Worm (Caenorhabditis elegans) whole organism, L4 larva: ENCODE measurements around the gene gck-4.

Source experiments
- T26A8.4 ChIP-seq: fragments of 200-800 bp; sonication (Bioruptor generic); IDR thresholded peaks from 2 replicates; pipeline ENCODE4 v1.3.6; 2022; ENCODE audit warnings: missing genetic modification characterization, missing compliant biosample characterization
- aly-2 ChIP-seq: sonication (generic microtip); optimal IDR thresholded peaks from 2 replicates; lab custom pipeline; 2018; ENCODE audit warnings: missing biosample characterization, missing genetic modification characterization
- ceh-28 ChIP-seq: fragments of 150-350 bp; optimal IDR thresholded peaks from 2 replicates; lab custom pipeline; 2014; ENCODE audit warnings: missing biosample characterization, missing genetic modification reagents, missing genetic modification characterization
- dpl-1 ChIP-seq: fragments of 150-350 bp; optimal IDR thresholded peaks from 2 replicates; lab custom pipeline; 2014; ENCODE audit warnings: missing biosample characterization, missing genetic modification reagents, missing genetic modification characterization
- lim-7 ChIP-seq: fragments of 200-800 bp; sonication (Bioruptor generic); IDR thresholded peaks from 2 replicates; pipeline ENCODE4 v1.3.6; 2022; ENCODE audit warnings: missing genetic modification characterization, missing compliant biosample characterization
- lin-13 ChIP-seq: fragments of 150-350 bp; optimal IDR thresholded peaks from 2 replicates; lab custom pipeline; 2014; ENCODE audit warnings: missing biosample characterization, missing genetic modification reagents, missing genetic modification characterization
- lin-15B ChIP-seq: fragments of 150-350 bp; sonication (generic microtip); optimal IDR thresholded peaks from 3 replicates; lab custom pipeline; 2014; ENCODE audit warnings: missing biosample characterization, missing genetic modification characterization
- lsy-2 ChIP-seq, 2 experiments: fragments of 150-350 bp in 1 of 2; sonication (generic microtip) in 1 of 2; optimal IDR thresholded peaks; 2 replicates each; lab custom pipeline; 2014 to 2017; ENCODE audit warnings: missing biosample characterization in 2 of 2, missing genetic modification characterization in 2 of 2
- pha-4 ChIP-seq, 2 experiments: fragments of 150-350 bp in 1 of 2; fragments of 200-800 bp in 1 of 2; sonication (Bioruptor generic) in 1 of 2; IDR thresholded peaks in 1 of 2; optimal IDR thresholded peaks in 1 of 2; 2 replicates each; pipeline versions ENCODE4 v1.3.6 to Lab custom; 2014 to 2022; ENCODE audit warnings: missing genetic modification characterization in 2 of 2, missing genetic modification reagents in 2 of 2, missing biosample characterization in 1 of 2, missing compliant biosample characterization in 1 of 2
- skn-1 ChIP-seq: fragments of 150-350 bp; optimal IDR thresholded peaks from 2 replicates; lab custom pipeline; 2014; ENCODE audit warnings: missing biosample characterization, missing genetic modification characterization
- spr-1 ChIP-seq: sonication (generic microtip); optimal IDR thresholded peaks from 2 replicates; lab custom pipeline; 2016; ENCODE audit warnings: mild to moderate bottlenecking, missing genetic modification characterization, missing compliant biosample characterization
- vab-7 ChIP-seq: fragments of 200-800 bp; sonication (Bioruptor generic); IDR thresholded peaks from 2 replicates; pipeline ENCODE4 v1.3.6; 2022; ENCODE audit warnings: missing genetic modification reagents, missing genetic modification characterization, missing compliant biosample characterization

DNA sequence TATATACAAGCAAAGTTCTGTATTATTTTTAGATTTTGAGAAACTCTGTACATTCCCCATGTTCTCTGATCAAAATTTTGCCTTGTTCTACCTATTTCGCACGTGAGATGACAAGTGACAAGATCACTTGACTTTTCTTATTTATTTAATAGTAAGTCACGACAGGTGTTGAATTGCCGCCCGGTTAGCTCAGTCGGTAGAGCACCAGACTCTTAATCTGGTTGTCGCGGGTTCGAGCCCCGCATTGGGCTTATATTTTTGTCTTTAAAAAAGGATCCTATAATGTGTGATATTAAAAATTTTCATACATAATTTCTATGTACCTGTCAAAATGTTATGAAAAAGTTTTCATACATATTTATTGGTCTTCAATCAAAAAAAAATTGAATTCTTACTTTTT lies 37.7 kb downstream of the gck-4 start:
- peak; percentile 75; the same call in 1 of the 2 replicates for TF ChIP-seq pha-4 (GFP tag; IDR thresholded peaks at IDR 0.05; lab: Robert Waterston, UW)
- no peak for TF ChIP-seq pha-4 (tag; optimal IDR thresholded peaks at IDR 0.05; lab: Kevin White, UChicago)
- TF ChIP-seq lin-15B (tag; lab: Kevin White, UChicago) = no peak
- no peak for TF ChIP-seq ceh-28
- TF ChIP-seq skn-1 (tag; lab: Kevin White, UChicago) = no peak
- peak; percentile 7 for TF ChIP-seq spr-1 (tag; lab: Kevin White, UChicago)
- peak; percentile 71 for TF ChIP-seq lim-7 (GFP tag; lab: Robert Waterston, UW)
- TF ChIP-seq vab-7 = peak; percentile 67; the same call in 1 of the 2 replicates
- TF ChIP-seq lsy-2 (tag; optimal IDR thresholded peaks at IDR 0.05; lab: Kevin White, UChicago) = no peak
- TF ChIP-seq dpl-1 (GFP tag; lab: Kevin White, UChicago) = no peak
- no peak for TF ChIP-seq lin-13 (GFP tag; lab: Kevin White, UChicago)
- TF ChIP-seq aly-2 (tag; lab: Kevin White, UChicago) = no peak
- peak; percentile 64 for TF ChIP-seq T26A8.4 (GFP tag; lab: Robert Waterston, UW)
